Fruit fly (Drosophila melanogaster): ENCODE results near the gene CG3961.

DNA sequence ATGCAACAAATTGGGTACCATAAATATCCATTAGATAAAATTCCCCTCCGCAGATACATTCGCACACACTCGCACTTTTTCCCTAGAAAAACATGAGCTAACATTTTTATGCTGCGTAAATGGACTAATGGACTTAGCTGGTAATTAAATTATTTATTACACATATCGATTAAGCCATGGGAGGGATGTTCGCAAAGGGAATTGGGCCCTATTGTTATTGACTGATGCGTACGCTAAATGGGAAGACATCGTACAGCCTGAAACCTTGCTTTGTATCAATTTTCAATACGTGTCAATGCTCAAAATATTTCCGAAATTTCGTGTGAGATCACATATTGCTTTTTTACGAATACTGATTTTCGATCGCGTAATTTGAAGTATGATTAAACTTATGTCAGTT lies 34.5 kb upstream of the CG3961 start, which contains the start of gene CG43049:
- TF ChIP-seq Dll (optimal IDR thresholded peaks at IDR 0.05) = no peak
- TF ChIP-seq usp (GFP tag; optimal IDR thresholded peaks at IDR 0.05) = no peak
- TF ChIP-seq psq (optimal IDR thresholded peaks at IDR 0.05) = no peak
- TF ChIP-seq EcR (GFP tag; optimal IDR thresholded peaks at IDR 0.05) = no peak
- no peak for TF ChIP-seq CG8478 (optimal IDR thresholded peaks at IDR 0.05)
- TF ChIP-seq pan (optimal IDR thresholded peaks at IDR 0.05) = no peak
